Worm (Caenorhabditis elegans) whole organism, L1 larva: ENCODE data around the gene F44D12.10.

Experiments
- C16A3.4 ChIP-seq: fragments of 150-350 bp; optimal IDR thresholded peaks from 2 replicates; lab custom pipeline; 2014; ENCODE audit warnings: missing biosample characterization, missing genetic modification characterization
- C34B4.2 ChIP-seq: sonication (generic microtip); optimal IDR thresholded peaks from 2 replicates; lab custom pipeline; 2017; ENCODE audit warnings: mild to moderate bottlenecking, missing genetic modification characterization, missing compliant biosample characterization
- F16B12.6 ChIP-seq: fragments of 150-350 bp; optimal IDR thresholded peaks from 2 replicates; lab custom pipeline; 2014; ENCODE audit warnings: missing biosample characterization, missing genetic modification characterization
- aha-1 ChIP-seq: fragments of 150-350 bp; optimal IDR thresholded peaks from 2 replicates; lab custom pipeline; 2014; ENCODE audit warnings: missing biosample characterization, missing genetic modification characterization
- alr-1 ChIP-seq: fragments of 200-800 bp; sonication (Bioruptor generic); optimal IDR thresholded peaks from 2 replicates; lab custom pipeline; 2018; ENCODE audit warnings: borderline replicate concordance, mild to moderate bottlenecking, missing genetic modification characterization, missing compliant biosample characterization
- aly-2 ChIP-seq: fragments of 150-350 bp; optimal IDR thresholded peaks from 2 replicates; lab custom pipeline; 2014; ENCODE audit warnings: missing biosample characterization, missing genetic modification characterization
- ceh-63 ChIP-seq: fragments of 200-800 bp; sonication (Bioruptor generic); optimal IDR thresholded peaks from 2 replicates; lab custom pipeline; 2018; ENCODE audit warnings: mild to moderate bottlenecking, missing genetic modification characterization, missing compliant biosample characterization
- ceh-82 ChIP-seq, 3 experiments: fragments of 150-350 bp in 1 of 3; sonication (generic microtip) in 2 of 3; optimal IDR thresholded peaks; 2 replicates each; lab custom pipeline; 2014 to 2017; ENCODE audit warnings: missing biosample characterization in 3 of 3, missing genetic modification characterization in 3 of 3
- ceh-88 ChIP-seq: fragments of 200-800 bp; sonication (Bioruptor generic); IDR thresholded peaks from 2 replicates; pipeline ENCODE4 v1.3.6; 2022; ENCODE audit warnings: missing genetic modification characterization, missing compliant biosample characterization
- ceh-90 ChIP-seq: sonication (generic microtip); optimal IDR thresholded peaks from 2 replicates; lab custom pipeline; 2016; ENCODE audit warnings: missing genetic modification characterization, missing compliant biosample characterization
- dpl-1 ChIP-seq, 3 experiments: fragments of 150-350 bp in 2 of 3; sonication (generic microtip) in 1 of 3; optimal IDR thresholded peaks; 2 replicates each; lab custom pipeline; 2014 to 2017; ENCODE audit warnings: missing biosample characterization in 3 of 3, missing genetic modification characterization in 3 of 3, missing genetic modification reagents in 3 of 3
- efl-1 ChIP-seq, 4 experiments: fragments of 150-350 bp; optimal IDR thresholded peaks in 3 of 4; peaks in 1 of 4; 1 replicate in 1 of 4; 2 replicates in 3 of 4; lab custom pipeline; 2014; ENCODE audit warnings: missing biosample characterization in 2 of 4, missing genetic modification characterization in 2 of 4, missing genetic modification reagents in 2 of 4
- efl-3 ChIP-seq: fragments of 200-800 bp; sonication (Bioruptor generic); optimal IDR thresholded peaks from 2 replicates; lab custom pipeline; 2018; ENCODE audit warnings: mild to moderate bottlenecking, missing genetic modification characterization, missing compliant biosample characterization
- fos-1 ChIP-seq: fragments of 150-350 bp; optimal IDR thresholded peaks from 2 replicates; lab custom pipeline; 2014; ENCODE audit warnings: missing biosample characterization, missing genetic modification characterization
- irx-1 ChIP-seq: sonication (generic microtip); optimal IDR thresholded peaks from 2 replicates; lab custom pipeline; 2016; ENCODE audit warnings: missing genetic modification characterization, missing compliant biosample characterization
- isw-1 ChIP-seq: fragments of 200-800 bp; sonication (Bioruptor generic); IDR thresholded peaks from 2 replicates; pipeline ENCODE4 v1.3.6; 2022; ENCODE audit warnings: missing genetic modification characterization, missing compliant biosample characterization
- lin-14 ChIP-seq: fragments of 200-800 bp; sonication (Bioruptor generic); optimal IDR thresholded peaks from 2 replicates; lab custom pipeline; 2018; ENCODE audit warnings: mild to moderate bottlenecking, missing genetic modification characterization, moderate library complexity, missing compliant biosample characterization
- lsy-2 ChIP-seq, 2 experiments: fragments of 150-350 bp; optimal IDR thresholded peaks; 2 replicates each; lab custom pipeline; 2014; ENCODE audit warnings: missing biosample characterization in 2 of 2, missing genetic modification characterization in 2 of 2
- nhr-19 ChIP-seq: fragments of 200-800 bp; sonication (Bioruptor generic); conservative IDR thresholded peaks from 2 replicates; pipeline ENCODE4 v1.3.6; 2022; ENCODE audit warnings: missing genetic modification characterization, missing compliant biosample characterization
- nhr-20 ChIP-seq: sonication (generic microtip); optimal IDR thresholded peaks from 2 replicates; lab custom pipeline; 2016; ENCODE audit warnings: mild to moderate bottlenecking, missing genetic modification characterization, missing compliant biosample characterization
- nhr-237 ChIP-seq: fragments of 150-350 bp; optimal IDR thresholded peaks from 2 replicates; lab custom pipeline; 2014; ENCODE audit warnings: missing biosample characterization, missing genetic modification characterization
- nhr-71 ChIP-seq: sonication (generic microtip); optimal IDR thresholded peaks from 2 replicates; lab custom pipeline; 2016; ENCODE audit warnings: mild to moderate bottlenecking, missing genetic modification characterization, moderate library complexity, missing compliant biosample characterization
- nhr-84 ChIP-seq: sonication (generic microtip); optimal IDR thresholded peaks from 2 replicates; lab custom pipeline; 2017; ENCODE audit warnings: missing biosample characterization, missing genetic modification characterization
- pqm-1 ChIP-seq: sonication (generic microtip); optimal IDR thresholded peaks from 3 replicates; lab custom pipeline; 2017; ENCODE audit warnings: missing biosample characterization, missing genetic modification characterization
- sox-4 ChIP-seq: sonication (generic microtip); optimal IDR thresholded peaks from 2 replicates; lab custom pipeline; 2016; ENCODE audit warnings: missing genetic modification characterization, missing compliant biosample characterization
- sup-37 ChIP-seq: fragments of 200-800 bp; sonication (Bioruptor generic); optimal IDR thresholded peaks from 2 replicates; lab custom pipeline; 2018; ENCODE audit warnings: mild to moderate bottlenecking, missing genetic modification characterization, missing compliant biosample characterization
- swsn-7 ChIP-seq: sonication (generic microtip); optimal IDR thresholded peaks from 2 replicates; lab custom pipeline; 2016; ENCODE audit warnings: missing genetic modification characterization, missing compliant biosample characterization
- tlp-1 ChIP-seq: fragments of 150-350 bp; optimal IDR thresholded peaks from 2 replicates; lab custom pipeline; 2014; ENCODE audit warnings: missing biosample characterization, missing genetic modification characterization
- unc-30 ChIP-seq: sonication (generic microtip); optimal IDR thresholded peaks from 2 replicates; lab custom pipeline; 2017; ENCODE audit warnings: missing biosample characterization, missing genetic modification characterization
- unc-62 ChIP-seq: fragments of 150-350 bp; optimal IDR thresholded peaks from 2 replicates; lab custom pipeline; 2014; ENCODE audit warnings: missing biosample characterization, missing genetic modification reagents, missing genetic modification characterization
- unc-86 ChIP-seq: sonication (generic microtip); optimal IDR thresholded peaks from 2 replicates; lab custom pipeline; 2016; ENCODE audit warnings: missing genetic modification characterization, missing compliant biosample characterization
- unc-98 ChIP-seq: fragments of 200-800 bp; sonication (Bioruptor generic); IDR thresholded peaks from 2 replicates; pipeline ENCODE4 v1.3.6; 2022; ENCODE audit warnings: missing genetic modification characterization, missing compliant biosample characterization
- xbp-1 ChIP-seq: sonication (generic microtip); optimal IDR thresholded peaks from 2 replicates; lab custom pipeline; 2016; ENCODE audit warnings: missing genetic modification characterization, missing compliant biosample characterization
- zag-1 ChIP-seq: fragments of 150-350 bp; optimal IDR thresholded peaks from 2 replicates; lab custom pipeline; 2014; ENCODE audit warnings: missing biosample characterization, missing genetic modification characterization
- ztf-11 ChIP-seq, 2 experiments: sonication (generic microtip); optimal IDR thresholded peaks; 2 replicates each; lab custom pipeline; 2016 to 2017; ENCODE audit warnings: missing genetic modification characterization in 2 of 2, missing biosample characterization in 1 of 2, missing compliant biosample characterization in 1 of 2
- ztf-4 ChIP-seq: fragments of 150-350 bp; optimal IDR thresholded peaks from 2 replicates; lab custom pipeline; 2014; ENCODE audit warnings: missing biosample characterization, missing genetic modification characterization

The F44D12.10 gene

ce11 chrIV:10075899-10076298, 39.0 kb upstream of the F44D12.10 start, which contains the start of gene W01B6.5:
W01B6.5 (plus strand) TSS chrIV:10076199.
- TF ChIP-seq efl-1 (optimal IDR thresholded peaks at IDR 0.05; lab: Kevin White, UChicago) (no peak), efl-1 (GFP tag; optimal IDR thresholded peaks at IDR 0.05 in 1 of 2; lab: Kevin White, UChicago) (peak in 1 of 2 experiments; percentile 40), alr-1 (no peak)

ce11 chrIV:10075034-10075510, 38.2 kb upstream of the F44D12.10 start, which contains the start of the genes ttbk-4 and W01B6.4:
ttbk-4 (minus strand) TSS chrIV:10075134.
W01B6.4 (plus strand) TSS chrIV:10075460.
- no peak for TF ChIP-seq ceh-88
- no peak for TF ChIP-seq swsn-7 (tag; lab: Kevin White, UChicago)
- no peak for TF ChIP-seq C34B4.2 (tag; lab: Kevin White, UChicago)
- TF ChIP-seq aha-1 (tag; lab: Kevin White, UChicago), result no peak
- TF ChIP-seq tlp-1, result no peak
- TF ChIP-seq ceh-90 (tag; lab: Kevin White, UChicago), result no peak
- TF ChIP-seq pqm-1, result no peak
- TF ChIP-seq sup-37 (GFP tag; lab: Kevin White, UChicago), result no peak
- no peak for TF ChIP-seq xbp-1 (tag; lab: Kevin White, UChicago)
- TF ChIP-seq aly-2 (tag; lab: Kevin White, UChicago), result no peak
- TF ChIP-seq unc-98 (GFP tag; lab: Robert Waterston, UW), result no peak
- TF ChIP-seq F16B12.6 (tag; lab: Kevin White, UChicago), result no peak
- TF ChIP-seq unc-86 (tag; lab: Kevin White, UChicago), result no peak
- TF ChIP-seq efl-3 (GFP tag; lab: Kevin White, UChicago), result no peak
- no peak for TF ChIP-seq nhr-19 (GFP tag; lab: Robert Waterston, UW)
- no peak for TF ChIP-seq ztf-4 (tag; lab: Kevin White, UChicago)
- no peak for TF ChIP-seq unc-62
- no peak for TF ChIP-seq nhr-237 (tag; lab: Kevin White, UChicago)
- TF ChIP-seq, all 84 proteins: peak for 0

- TF ChIP-seq lin-14 (GFP tag; lab: Kevin White, UChicago) (no peak), sox-4 (tag; lab: Kevin White, UChicago) (no peak), nhr-20 (no peak), zag-1 (no peak), lsy-2 (tag; optimal IDR thresholded peaks at IDR 0.05; lab: Kevin White, UChicago) (no peak), nhr-237 (tag; lab: Kevin White, UChicago) (no peak), unc-30 (tag; lab: Kevin White, UChicago) (no peak), ceh-63 (GFP tag; lab: Kevin White, UChicago) (no peak), fos-1 (no peak), ztf-11 (tag; optimal IDR thresholded peaks at IDR 0.05; lab: Kevin White, UChicago) (no peak), ceh-82 (tag; optimal IDR thresholded peaks at IDR 0.05; lab: Kevin White, UChicago) (no peak), isw-1 (GFP tag; lab: Robert Waterston, UW) (no peak), nhr-71 (tag; lab: Kevin White, UChicago) (no peak)
- TF ChIP-seq, all 84 proteins: peak for 0
These were observed 35.7 kb upstream of the F44D12.10 start, which contains the start of gene W01B6.3 for ce11 chrIV:10072527-10072926. W01B6.3 (minus strand) TSS chrIV:10072627.

- TF ChIP-seq dpl-1 (GFP tag; optimal IDR thresholded peaks at IDR 0.05; lab: Kevin White, UChicago), result no peak
- TF ChIP-seq lin-14 (GFP tag; lab: Kevin White, UChicago), result no peak
- TF ChIP-seq irx-1 (tag; lab: Kevin White, UChicago), result no peak
- TF ChIP-seq C16A3.4 (tag; lab: Kevin White, UChicago), result no peak
- TF ChIP-seq nhr-84 (tag; lab: Kevin White, UChicago), result no peak
These were observed 31.4 kb upstream of the F44D12.10 start for ce11 chrIV:10068266-10068665.
